Fruit fly (Drosophila melanogaster): ENCODE data around the gene BBS8.
A peak's percentile ranks its signal among the peaks of the same experiment; 100 is the strongest.

BBS8 gene

DNA sequence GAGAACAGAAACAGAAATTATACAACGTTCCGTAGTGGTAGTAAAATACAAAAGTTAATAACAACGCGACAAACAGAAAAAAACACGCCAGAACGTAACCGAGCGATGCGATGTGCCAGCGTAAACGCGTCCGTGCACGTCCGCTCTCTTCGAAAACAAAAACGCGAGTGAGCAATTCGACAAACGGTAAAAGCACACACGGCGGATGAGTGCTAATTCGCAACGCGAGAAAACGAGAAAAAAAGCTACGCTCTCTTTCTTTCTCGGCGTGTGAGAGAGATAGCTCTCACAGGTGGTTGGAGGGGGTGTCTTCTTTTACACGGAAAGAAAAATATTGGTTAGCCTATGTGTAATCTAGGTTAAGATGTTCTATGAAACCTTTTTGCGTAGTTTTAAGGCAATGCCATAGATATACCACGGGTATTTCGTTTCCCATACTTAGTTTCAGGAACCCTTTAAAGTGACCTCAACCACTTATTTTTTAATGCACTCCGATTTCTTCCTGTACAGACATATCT is 49.5 kb downstream of the BBS8 start, which contains the start of gene CG4297 (continued):
- TF ChIP-seq onecut (GFP tag; IDR thresholded peaks at IDR 0.05) (peak; percentile 88), CG18764 (GFP tag; optimal IDR thresholded peaks at IDR 0.05) (peak; percentile 90), CG2875 (GFP tag; optimal IDR thresholded peaks at IDR 0.05) (peak; percentile 94), PHDP (tag; optimal IDR thresholded peaks at IDR 0.05) (peak; percentile 92), sim (GFP tag; IDR thresholded peaks at IDR 0.05) (no peak), CG9727 (GFP tag; optimal IDR thresholded peaks at IDR 0.05) (peak; percentile 90), sqz (GFP tag; optimal IDR thresholded peaks at IDR 0.05) (peak; percentile 85), BtbVII (GFP tag; optimal IDR thresholded peaks at IDR 0.05) (peak; percentile 94), CG14667 (GFP tag; IDR thresholded peaks at IDR 0.05) (no peak), ro (GFP tag; IDR thresholded peaks at IDR 0.05) (no peak), CG17361 (GFP tag; IDR thresholded peaks at IDR 0.05) (no peak), fd102C (GFP tag; optimal IDR thresholded peaks at IDR 0.05) (no peak), pho (GFP tag; optimal IDR thresholded peaks at IDR 0.05) (peak; percentile 94), tup (GFP tag; optimal IDR thresholded peaks at IDR 0.05) (peak; percentile 83), dysf (GFP tag; IDR thresholded peaks at IDR 0.05) (no peak), grn (GFP tag; optimal IDR thresholded peaks at IDR 0.05) (peak; percentile 59), kay (GFP tag; optimal IDR thresholded peaks at IDR 0.05) (peak; percentile 88), dm (GFP tag; optimal IDR thresholded peaks at IDR 0.05) (peak; percentile 84), CG10565 (GFP tag; optimal IDR thresholded peaks at IDR 0.05) (peak; percentile 70), CG9797 (GFP tag; optimal IDR thresholded peaks at IDR 0.05) (no peak), CG32767 (GFP tag; IDR thresholded peaks at IDR 0.05) (no peak), CG12071 (GFP tag; optimal IDR thresholded peaks at IDR 0.05) (peak; percentile 94), CG32772 (GFP tag; IDR thresholded peaks at IDR 0.05) (no peak), CG5180 (GFP tag; optimal IDR thresholded peaks at IDR 0.05) (peak; percentile 84), Deaf1 (tag; optimal IDR thresholded peaks at IDR 0.05) (peak; percentile 70), CG16863 (GFP tag; optimal IDR thresholded peaks at IDR 0.05) (peak; percentile 92), CoRest (tag; optimal IDR thresholded peaks at IDR 0.05) (peak; percentile 92), cad (GFP tag; optimal IDR thresholded peaks at IDR 0.05) (no peak), nom (GFP tag; optimal IDR thresholded peaks at IDR 0.05) (peak; percentile 85), ttk (GFP tag; IDR thresholded peaks at IDR 0.05) (no peak), CG7928 (GFP tag; optimal IDR thresholded peaks at IDR 0.05) (peak; percentile 65), CG10654 (GFP tag; optimal IDR thresholded peaks at IDR 0.05) (peak; percentile 92), CG11456 (GFP tag; IDR thresholded peaks at IDR 0.05) (no peak), CG1647 (GFP tag; optimal IDR thresholded peaks at IDR 0.05) (peak; percentile 89), Gsc (GFP tag; IDR thresholded peaks at IDR 0.05) (no peak), Usf (GFP tag; optimal IDR thresholded peaks at IDR 0.05) (peak; percentile 78), CG4854 (GFP tag; optimal IDR thresholded peaks at IDR 0.05) (peak; percentile 90), Doc2 (GFP tag; IDR thresholded peaks at IDR 0.05) (no peak), hbn (GFP tag; IDR thresholded peaks at IDR 0.05; ENCODE audit: partially characterized antibody) (no peak), dmrt99B (tag; optimal IDR thresholded peaks at IDR 0.05) (peak; percentile 95), Dad (GFP tag; optimal IDR thresholded peaks at IDR 0.05) (peak; percentile 94), Spps (tag; optimal IDR thresholded peaks at IDR 0.05) (peak; percentile 70), salm (tag; optimal IDR thresholded peaks at IDR 0.05) (peak; percentile 91), CG12391 (tag; optimal IDR thresholded peaks at IDR 0.05) (peak; percentile 90), sens-2 (GFP tag; IDR thresholded peaks at IDR 0.05) (no peak), sc (optimal IDR thresholded peaks at IDR 0.05) (no peak), sc (GFP tag; optimal IDR thresholded peaks at IDR 0.05) (peak; percentile 80), CHES-1-like (GFP tag; optimal IDR thresholded peaks at IDR 0.05) (peak; percentile 93), CG7357 (GFP tag; IDR thresholded peaks at IDR 0.05) (peak; percentile 86), gcm2 (GFP tag; optimal IDR thresholded peaks at IDR 0.05) (peak; percentile 93), CG31224 (GFP tag; IDR thresholded peaks at IDR 0.05) (no peak)
